Worm (Caenorhabditis elegans) whole organism, L3 larva: ENCODE measurements around the gene Y41C4A.7.

ENCODE experiments used
- R02D3.7 ChIP-seq: fragments of 150-350 bp; optimal IDR thresholded peaks from 2 replicates; lab custom pipeline; 2014; ENCODE audit warnings: missing biosample characterization, missing genetic modification characterization
- ZK546.5 ChIP-seq: sonication (generic microtip); optimal IDR thresholded peaks from 2 replicates; lab custom pipeline; 2017; ENCODE audit warnings: missing biosample characterization, missing genetic modification characterization
- aly-2 ChIP-seq: fragments of 150-350 bp; optimal IDR thresholded peaks from 2 replicates; lab custom pipeline; 2014; ENCODE audit warnings: missing biosample characterization, missing genetic modification characterization
- ama-1 ChIP-seq: fragments of 150-350 bp; optimal IDR thresholded peaks from 2 replicates; lab custom pipeline; 2018
- ceh-28 ChIP-seq: fragments of 150-350 bp; optimal IDR thresholded peaks from 2 replicates; lab custom pipeline; 2014; ENCODE audit warnings: missing biosample characterization, missing genetic modification reagents, missing genetic modification characterization
- ceh-82 ChIP-seq: fragments of 150-350 bp; optimal IDR thresholded peaks from 2 replicates; lab custom pipeline; 2014; ENCODE audit warnings: missing biosample characterization, missing genetic modification characterization
- daf-12 ChIP-seq: fragments of 150-350 bp; optimal IDR thresholded peaks from 2 replicates; lab custom pipeline; 2014; ENCODE audit warnings: missing biosample characterization, missing genetic modification reagents, missing genetic modification characterization
- egl-27 ChIP-seq: sonication (generic microtip); optimal IDR thresholded peaks from 4 replicates; lab custom pipeline; 2017; ENCODE audit warnings: missing biosample characterization, missing genetic modification reagents, missing genetic modification characterization
- egl-5 ChIP-seq: fragments of 150-350 bp; optimal IDR thresholded peaks from 2 replicates; lab custom pipeline; 2017; ENCODE audit warnings: missing biosample characterization, missing genetic modification reagents, missing genetic modification characterization, inconsistent platforms
- elt-1 ChIP-seq: fragments of 150-350 bp; optimal IDR thresholded peaks from 2 replicates; lab custom pipeline; 2014; ENCODE audit warnings: missing biosample characterization, missing genetic modification characterization
- elt-2 ChIP-seq: sonication (generic microtip); optimal IDR thresholded peaks from 2 replicates; lab custom pipeline; 2016; ENCODE audit warnings: missing genetic modification reagents, mild to moderate bottlenecking, missing genetic modification characterization, missing compliant biosample characterization
- elt-3 ChIP-seq, 3 experiments: fragments of 150-350 bp in 1 of 3; sonication (generic microtip) in 2 of 3; optimal IDR thresholded peaks; 2 replicates in 2 of 3; 4 replicates in 1 of 3; lab custom pipeline; 2014 to 2017; ENCODE audit warnings: missing biosample characterization in 3 of 3, missing genetic modification characterization in 3 of 3
- eor-1 ChIP-seq, 2 experiments: fragments of 150-350 bp; optimal IDR thresholded peaks; 2 replicates each; lab custom pipeline; 2014 to 2018; ENCODE audit warnings: missing biosample characterization in 2 of 2, missing genetic modification characterization in 2 of 2
- fkh-10 ChIP-seq: sonication (generic microtip); optimal IDR thresholded peaks from 2 replicates; lab custom pipeline; 2017; ENCODE audit warnings: missing biosample characterization, missing genetic modification reagents, missing genetic modification characterization
- fkh-2 ChIP-seq: fragments of 150-350 bp; optimal IDR thresholded peaks from 2 replicates; lab custom pipeline; 2014; ENCODE audit warnings: missing biosample characterization, missing genetic modification reagents, missing genetic modification characterization
- fos-1 ChIP-seq: fragments of 150-350 bp; optimal IDR thresholded peaks from 2 replicates; lab custom pipeline; 2014; ENCODE audit warnings: missing biosample characterization, missing genetic modification characterization
- hmg-11 ChIP-seq: sonication (generic microtip); optimal IDR thresholded peaks from 2 replicates; lab custom pipeline; 2016; ENCODE audit warnings: missing genetic modification characterization, missing compliant biosample characterization
- jun-1 ChIP-seq: fragments of 150-350 bp; optimal IDR thresholded peaks from 2 replicates; lab custom pipeline; 2014; ENCODE audit warnings: missing biosample characterization, missing genetic modification reagents, missing genetic modification characterization
- lin-15B ChIP-seq: fragments of 150-350 bp; optimal IDR thresholded peaks from 2 replicates; lab custom pipeline; 2014; ENCODE audit warnings: missing biosample characterization, missing genetic modification characterization
- lsy-12 ChIP-seq: sonication (generic microtip); optimal IDR thresholded peaks from 2 replicates; lab custom pipeline; 2016; ENCODE audit warnings: mild to moderate bottlenecking, missing genetic modification characterization, missing compliant biosample characterization
- mdl-1 ChIP-seq: fragments of 150-350 bp; optimal IDR thresholded peaks from 2 replicates; lab custom pipeline; 2014; ENCODE audit warnings: missing biosample characterization, missing genetic modification characterization
- mml-1 ChIP-seq: fragments of 150-350 bp; sonication (generic microtip); optimal IDR thresholded peaks from 3 replicates; lab custom pipeline; 2014; ENCODE audit warnings: missing biosample characterization, missing genetic modification characterization
- nfya-1 ChIP-seq: sonication (generic microtip); optimal IDR thresholded peaks from 2 replicates; lab custom pipeline; 2017; ENCODE audit warnings: missing genetic modification characterization, mild to moderate bottlenecking, missing compliant biosample characterization, antibody characterized with exemption, moderate library complexity; ENCODE audit not compliant: insufficient read depth
- nhr-11 ChIP-seq: fragments of 150-350 bp; optimal IDR thresholded peaks from 2 replicates; lab custom pipeline; 2014; ENCODE audit warnings: missing biosample characterization, missing genetic modification characterization
- nhr-12 ChIP-seq: fragments of 150-350 bp; optimal IDR thresholded peaks from 2 replicates; lab custom pipeline; 2014; ENCODE audit warnings: missing biosample characterization, missing genetic modification characterization
- nhr-23 ChIP-seq: fragments of 150-350 bp; optimal IDR thresholded peaks from 2 replicates; lab custom pipeline; 2014; ENCODE audit warnings: missing biosample characterization, missing genetic modification reagents, missing genetic modification characterization
- nhr-25 ChIP-seq: sonication (generic microtip); optimal IDR thresholded peaks from 2 replicates; lab custom pipeline; 2017; ENCODE audit warnings: missing biosample characterization, missing genetic modification characterization
- nhr-28 ChIP-seq: fragments of 150-350 bp; optimal IDR thresholded peaks from 2 replicates; lab custom pipeline; 2014; ENCODE audit warnings: missing biosample characterization, missing genetic modification characterization
- nhr-43 ChIP-seq: sonication (generic microtip); optimal IDR thresholded peaks from 2 replicates; lab custom pipeline; 2016; ENCODE audit warnings: mild to moderate bottlenecking, missing genetic modification characterization, missing compliant biosample characterization; ENCODE audit not compliant: poor library complexity, severe bottlenecking
- nhr-76 ChIP-seq: fragments of 150-350 bp; sonication (generic microtip); optimal IDR thresholded peaks from 5 replicates; lab custom pipeline; 2014; ENCODE audit warnings: missing biosample characterization, missing genetic modification characterization
- nhr-77 ChIP-seq: fragments of 150-350 bp; optimal IDR thresholded peaks from 2 replicates; lab custom pipeline; 2014; ENCODE audit warnings: missing biosample characterization, missing genetic modification characterization
- pha-4 ChIP-seq: fragments of 150-350 bp; optimal IDR thresholded peaks from 2 replicates; lab custom pipeline; 2014; ENCODE audit warnings: missing biosample characterization, missing genetic modification reagents, missing genetic modification characterization
- pqm-1 ChIP-seq: fragments of 150-350 bp; optimal IDR thresholded peaks from 2 replicates; lab custom pipeline; 2017; ENCODE audit warnings: missing biosample characterization, missing genetic modification characterization, inconsistent platforms
- sea-2 ChIP-seq: fragments of 150-350 bp; sonication (generic microtip); optimal IDR thresholded peaks from 4 replicates; lab custom pipeline; 2014; ENCODE audit warnings: missing biosample characterization, missing genetic modification reagents, missing genetic modification characterization
- skn-1 ChIP-seq: fragments of 150-350 bp; optimal IDR thresholded peaks from 2 replicates; lab custom pipeline; 2014; ENCODE audit warnings: missing biosample characterization, missing genetic modification characterization
- tbx-2 ChIP-seq: sonication (generic microtip); optimal IDR thresholded peaks from 2 replicates; lab custom pipeline; 2016; ENCODE audit warnings: mild to moderate bottlenecking, missing genetic modification characterization, missing compliant biosample characterization
- unc-39 ChIP-seq: sonication (generic microtip); optimal IDR thresholded peaks from 4 replicates; lab custom pipeline; 2017; ENCODE audit warnings: missing biosample characterization, missing genetic modification characterization
- zag-1 ChIP-seq: fragments of 150-350 bp; optimal IDR thresholded peaks from 2 replicates; lab custom pipeline; 2014; ENCODE audit warnings: missing biosample characterization, missing genetic modification characterization
- ztf-4 ChIP-seq: fragments of 150-350 bp; optimal IDR thresholded peaks from 2 replicates; lab custom pipeline; 2014; ENCODE audit warnings: missing biosample characterization, missing genetic modification characterization

Y41C4A.7 gene

DNA sequence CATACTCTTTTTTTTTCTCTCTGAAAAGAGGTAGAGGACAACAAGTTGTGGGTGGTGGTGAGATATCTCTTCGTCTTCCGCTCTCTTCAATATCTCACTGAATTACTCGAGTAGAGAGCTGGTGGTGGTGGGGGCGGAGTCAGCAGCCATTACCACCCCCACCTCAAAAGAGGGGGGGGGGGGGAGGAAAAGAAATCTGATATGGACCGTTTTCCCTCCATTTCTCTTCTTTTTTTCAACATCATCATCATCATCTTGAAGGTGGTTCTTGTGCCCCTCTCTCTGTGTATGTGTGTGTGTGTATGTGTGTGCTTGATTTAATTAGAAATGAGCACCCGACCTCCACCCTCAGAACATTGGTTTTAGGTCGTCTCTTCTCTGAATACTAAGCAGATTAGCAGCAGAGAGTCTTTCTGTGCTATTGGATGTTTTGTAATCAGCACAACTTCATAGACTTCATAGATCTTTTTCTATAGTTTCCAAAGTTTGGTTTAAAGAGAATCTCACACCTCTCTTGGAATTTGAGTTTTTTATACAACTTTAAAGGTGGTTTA, 17.1 kb upstream of the Y41C4A.7 start:
- no peak for TF ChIP-seq fkh-2 (tag; lab: Kevin White, UChicago)
- no peak for TF ChIP-seq pha-4
- TF ChIP-seq skn-1 (tag; lab: Kevin White, UChicago), result no peak
- TF ChIP-seq jun-1 (tag; lab: Kevin White, UChicago), result no peak
- no peak for TF ChIP-seq ama-1 (lab: Kevin White, UChicago)
- TF ChIP-seq egl-5 (tag; lab: Kevin White, UChicago), result no peak
- no peak for TF ChIP-seq nhr-43 (tag; lab: Kevin White, UChicago)
- no peak for TF ChIP-seq mdl-1
- TF ChIP-seq aly-2 (tag; lab: Kevin White, UChicago), result no peak
- no peak for TF ChIP-seq eor-1 (tag; optimal IDR thresholded peaks at IDR 0.05; lab: Kevin White, UChicago)

DNA sequence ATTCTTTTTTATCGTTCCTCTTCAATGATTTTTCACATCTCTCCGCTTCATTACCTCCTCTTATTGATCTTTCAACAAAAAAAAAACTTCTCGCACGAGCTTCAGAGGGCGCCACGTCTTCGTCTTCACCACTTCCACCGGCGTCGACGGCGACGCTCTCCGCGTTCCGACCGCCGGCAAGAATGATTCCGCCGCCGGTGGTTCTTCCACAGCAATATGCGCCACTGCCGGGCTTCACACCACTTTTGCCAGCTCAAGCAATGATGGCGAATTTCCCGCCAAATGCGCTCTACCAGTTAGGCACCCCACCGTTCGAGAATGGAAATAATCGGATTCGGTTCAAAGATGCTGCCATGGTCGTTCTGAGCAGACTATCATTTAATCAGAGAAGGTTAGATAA, 15.6 kb upstream of the Y41C4A.7 start:
- TF ChIP-seq tbx-2 (tag; lab: Kevin White, UChicago) (no peak), daf-12 (no peak)

DNA sequence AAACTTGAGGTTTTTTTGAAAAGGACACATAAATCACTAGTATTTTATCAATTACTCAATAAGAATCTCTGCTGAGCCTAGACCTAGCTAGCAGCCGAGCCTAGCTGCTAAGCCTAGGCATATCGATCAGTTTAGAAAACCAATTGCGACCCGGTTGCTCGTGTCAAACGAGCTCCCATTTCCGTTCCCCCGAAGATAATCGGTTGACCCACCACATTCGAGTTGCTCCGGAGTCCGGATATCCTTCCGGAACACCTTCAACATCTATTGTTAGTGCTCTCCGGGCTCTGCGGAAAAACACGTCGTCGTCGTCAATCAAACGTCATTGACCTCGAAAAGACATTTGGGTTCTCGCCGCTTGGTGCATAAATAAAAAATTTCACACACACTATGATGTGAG, 14.9 kb upstream of the Y41C4A.7 start:
- TF ChIP-seq tbx-2 (tag; lab: Kevin White, UChicago) (peak; percentile 56), aly-2 (tag; lab: Kevin White, UChicago) (no peak)

DNA sequence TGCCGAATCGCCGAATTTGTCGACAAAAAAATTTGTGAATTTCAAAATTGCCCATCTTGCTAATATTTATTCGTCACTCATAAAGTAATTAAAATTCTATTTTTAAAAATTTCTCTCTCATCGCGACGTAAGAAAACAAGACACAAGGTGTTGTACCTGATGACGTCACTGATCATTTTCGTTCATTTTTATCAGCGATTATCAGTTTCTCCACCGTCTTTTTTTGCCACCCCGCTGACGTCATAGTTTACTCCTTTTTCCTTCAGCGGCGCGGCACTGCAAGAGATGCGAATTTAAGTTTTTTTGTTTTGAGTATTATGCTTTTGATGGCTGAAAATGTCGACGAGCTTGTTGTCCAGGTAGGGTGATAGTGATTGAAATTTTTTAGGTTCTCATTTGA, 13.9 kb upstream of the Y41C4A.7 start:
- TF ChIP-seq lin-15B (tag; lab: Kevin White, UChicago) (no peak), ceh-28 (peak; percentile 4), elt-1 (tag; lab: Kevin White, UChicago) (no peak), elt-2 (tag; lab: Kevin White, UChicago) (peak; percentile 92), aly-2 (tag; lab: Kevin White, UChicago) (no peak), zag-1 (tag; lab: Kevin White, UChicago) (no peak), egl-27 (tag; lab: Kevin White, UChicago) (no peak), ceh-82 (no peak), ZK546.5 (no peak), lsy-12 (tag; lab: Kevin White, UChicago) (no peak), unc-39 (tag; lab: Kevin White, UChicago) (no peak), sea-2 (no peak), mml-1 (tag; lab: Kevin White, UChicago) (no peak), tbx-2 (tag; lab: Kevin White, UChicago) (no peak), ama-1 (lab: Kevin White, UChicago) (no peak), fos-1 (tag; lab: Kevin White, UChicago) (no peak), elt-3 (tag; optimal IDR thresholded peaks at IDR 0.05; lab: Kevin White, UChicago) (no peak), nhr-43 (tag; lab: Kevin White, UChicago) (no peak), nhr-23 (tag; lab: Kevin White, UChicago) (no peak), nhr-28 (tag; lab: Kevin White, UChicago) (no peak), nhr-76 (tag; lab: Kevin White, UChicago) (no peak), nhr-25 (no peak), skn-1 (tag; lab: Kevin White, UChicago) (no peak), pqm-1 (tag; lab: Kevin White, UChicago) (peak; percentile 73), eor-1 (tag; optimal IDR thresholded peaks at IDR 0.05; lab: Kevin White, UChicago) (no peak), nhr-11 (tag; lab: Kevin White, UChicago) (no peak), daf-12 (no peak), nhr-77 (tag; lab: Kevin White, UChicago) (no peak), R02D3.7 (no peak), ztf-4 (tag; lab: Kevin White, UChicago) (no peak), jun-1 (tag; lab: Kevin White, UChicago) (peak; percentile 30), pha-4 (peak; percentile 31), nfya-1 (tag; lab: Kevin White, UChicago) (no peak), fkh-10 (GFP tag; lab: Kevin White, UChicago) (no peak), hmg-11 (tag; lab: Kevin White, UChicago) (no peak), fkh-2 (tag; lab: Kevin White, UChicago) (no peak), egl-5 (tag; lab: Kevin White, UChicago) (no peak), nhr-12 (tag; lab: Kevin White, UChicago) (no peak)
